Worm (Caenorhabditis elegans) whole organism, L1 larva: ENCODE measurements around the gene fbxa-219.

Experiments
- C04F5.9 ChIP-seq: sonication (generic microtip); optimal IDR thresholded peaks from 2 replicates; lab custom pipeline; 2016; ENCODE audit warnings: missing genetic modification characterization, missing compliant biosample characterization
- C34B4.2 ChIP-seq: sonication (generic microtip); optimal IDR thresholded peaks from 2 replicates; lab custom pipeline; 2017; ENCODE audit warnings: mild to moderate bottlenecking, missing genetic modification characterization, missing compliant biosample characterization
- Y116A8C.19 ChIP-seq: sonication (generic microtip); optimal IDR thresholded peaks from 2 replicates; lab custom pipeline; 2016; ENCODE audit warnings: missing compliant biosample characterization, missing genetic modification characterization, borderline replicate concordance
- aha-1 ChIP-seq: fragments of 150-350 bp; optimal IDR thresholded peaks from 2 replicates; lab custom pipeline; 2014; ENCODE audit warnings: missing biosample characterization, missing genetic modification characterization
- alr-1 ChIP-seq: fragments of 200-800 bp; sonication (Bioruptor generic); optimal IDR thresholded peaks from 2 replicates; lab custom pipeline; 2018; ENCODE audit warnings: borderline replicate concordance, mild to moderate bottlenecking, missing genetic modification characterization, missing compliant biosample characterization
- aly-2 ChIP-seq: fragments of 150-350 bp; optimal IDR thresholded peaks from 2 replicates; lab custom pipeline; 2014; ENCODE audit warnings: missing biosample characterization, missing genetic modification characterization
- ceh-63 ChIP-seq: fragments of 200-800 bp; sonication (Bioruptor generic); optimal IDR thresholded peaks from 2 replicates; lab custom pipeline; 2018; ENCODE audit warnings: mild to moderate bottlenecking, missing genetic modification characterization, missing compliant biosample characterization
- ceh-82 ChIP-seq, 3 experiments: fragments of 150-350 bp in 1 of 3; sonication (generic microtip) in 2 of 3; optimal IDR thresholded peaks; 2 replicates each; lab custom pipeline; 2014 to 2017; ENCODE audit warnings: missing biosample characterization in 3 of 3, missing genetic modification characterization in 3 of 3
- ceh-88 ChIP-seq: fragments of 200-800 bp; sonication (Bioruptor generic); IDR thresholded peaks from 2 replicates; pipeline ENCODE4 v1.3.6; 2022; ENCODE audit warnings: missing genetic modification characterization, missing compliant biosample characterization
- ceh-90 ChIP-seq: sonication (generic microtip); optimal IDR thresholded peaks from 2 replicates; lab custom pipeline; 2016; ENCODE audit warnings: missing genetic modification characterization, missing compliant biosample characterization
- dpl-1 ChIP-seq, 3 experiments: fragments of 150-350 bp in 2 of 3; sonication (generic microtip) in 1 of 3; optimal IDR thresholded peaks; 2 replicates each; lab custom pipeline; 2014 to 2017; ENCODE audit warnings: missing biosample characterization in 3 of 3, missing genetic modification characterization in 3 of 3, missing genetic modification reagents in 3 of 3
- efl-1 ChIP-seq, 4 experiments: fragments of 150-350 bp; optimal IDR thresholded peaks in 3 of 4; peaks in 1 of 4; 1 replicate in 1 of 4; 2 replicates in 3 of 4; lab custom pipeline; 2014; ENCODE audit warnings: missing biosample characterization in 2 of 4, missing genetic modification characterization in 2 of 4, missing genetic modification reagents in 2 of 4
- egl-13 ChIP-seq: sonication (generic microtip); optimal IDR thresholded peaks from 2 replicates; lab custom pipeline; 2016; ENCODE audit warnings: missing genotype, missing genetic modification reagents, missing genetic modification characterization, missing compliant biosample characterization
- ets-5 ChIP-seq: fragments of 200-800 bp; sonication (Bioruptor generic); IDR thresholded peaks from 2 replicates; pipeline ENCODE4 v1.3.6; 2022; ENCODE audit warnings: missing genetic modification characterization, missing compliant biosample characterization
- fkh-10 ChIP-seq: sonication (generic microtip); optimal IDR thresholded peaks from 2 replicates; lab custom pipeline; 2017; ENCODE audit warnings: missing biosample characterization, missing genetic modification reagents, missing genetic modification characterization
- fkh-4 ChIP-seq: sonication (generic microtip); optimal IDR thresholded peaks from 2 replicates; lab custom pipeline; 2016; ENCODE audit warnings: missing compliant biosample characterization, missing genetic modification characterization, borderline replicate concordance
- fkh-8 ChIP-seq: sonication (generic microtip); optimal IDR thresholded peaks from 2 replicates; lab custom pipeline; 2016; ENCODE audit warnings: mild to moderate bottlenecking, missing genetic modification characterization, missing compliant biosample characterization
- grh-1 ChIP-seq: fragments of 200-800 bp; sonication (Bioruptor generic); IDR thresholded peaks from 2 replicates; pipeline ENCODE4 v1.3.6; 2022; ENCODE audit warnings: missing genetic modification reagents, missing genetic modification characterization, missing compliant biosample characterization
- hlh-17 ChIP-seq: fragments of 200-800 bp; sonication (Bioruptor generic); optimal IDR thresholded peaks from 2 replicates; lab custom pipeline; 2018; ENCODE audit warnings: missing genetic modification characterization, mild to moderate bottlenecking, missing compliant biosample characterization, moderate library complexity, borderline replicate concordance
- hlh-4 ChIP-seq: sonication (generic microtip); optimal IDR thresholded peaks from 2 replicates; lab custom pipeline; 2016; ENCODE audit warnings: mild to moderate bottlenecking, missing genetic modification characterization, missing compliant biosample characterization
- irx-1 ChIP-seq: sonication (generic microtip); optimal IDR thresholded peaks from 2 replicates; lab custom pipeline; 2016; ENCODE audit warnings: missing genetic modification characterization, missing compliant biosample characterization
- isw-1 ChIP-seq: fragments of 200-800 bp; sonication (Bioruptor generic); IDR thresholded peaks from 2 replicates; pipeline ENCODE4 v1.3.6; 2022; ENCODE audit warnings: missing genetic modification characterization, missing compliant biosample characterization
- jun-1 ChIP-seq: fragments of 150-350 bp; optimal IDR thresholded peaks from 2 replicates; lab custom pipeline; 2014; ENCODE audit warnings: missing biosample characterization, missing genetic modification reagents, missing genetic modification characterization
- lin-35 ChIP-seq, 2 experiments: fragments of 150-350 bp; optimal IDR thresholded peaks; 2 replicates each; lab custom pipeline; 2014; ENCODE audit warnings: missing biosample characterization in 2 of 2, missing genetic modification characterization in 2 of 2, missing genetic modification reagents in 2 of 2
- lsy-2 ChIP-seq, 2 experiments: fragments of 150-350 bp; optimal IDR thresholded peaks; 2 replicates each; lab custom pipeline; 2014; ENCODE audit warnings: missing biosample characterization in 2 of 2, missing genetic modification characterization in 2 of 2
- mef-2 ChIP-seq: fragments of 150-350 bp; optimal IDR thresholded peaks from 2 replicates; lab custom pipeline; 2014; ENCODE audit warnings: missing biosample characterization, missing genetic modification characterization
- mep-1 ChIP-seq: fragments of 150-350 bp; optimal IDR thresholded peaks from 2 replicates; lab custom pipeline; 2014; ENCODE audit warnings: missing biosample characterization, missing genetic modification characterization
- nhr-12 ChIP-seq: sonication (generic microtip); optimal IDR thresholded peaks from 2 replicates; lab custom pipeline; 2017; ENCODE audit warnings: missing biosample characterization, missing genetic modification characterization
- nhr-19 ChIP-seq: fragments of 200-800 bp; sonication (Bioruptor generic); conservative IDR thresholded peaks from 2 replicates; pipeline ENCODE4 v1.3.6; 2022; ENCODE audit warnings: missing genetic modification characterization, missing compliant biosample characterization
- nhr-237 ChIP-seq: fragments of 150-350 bp; optimal IDR thresholded peaks from 2 replicates; lab custom pipeline; 2014; ENCODE audit warnings: missing biosample characterization, missing genetic modification characterization
- nhr-47 ChIP-seq: sonication (generic microtip); optimal IDR thresholded peaks from 2 replicates; lab custom pipeline; 2016; ENCODE audit warnings: mild to moderate bottlenecking, missing genetic modification characterization, moderate library complexity, missing compliant biosample characterization
- nhr-71 ChIP-seq: sonication (generic microtip); optimal IDR thresholded peaks from 2 replicates; lab custom pipeline; 2016; ENCODE audit warnings: mild to moderate bottlenecking, missing genetic modification characterization, moderate library complexity, missing compliant biosample characterization
- nhr-76 ChIP-seq: sonication (generic microtip); optimal IDR thresholded peaks from 2 replicates; lab custom pipeline; 2017; ENCODE audit warnings: missing biosample characterization, missing genetic modification characterization
- nhr-77 ChIP-seq: fragments of 150-350 bp; optimal IDR thresholded peaks from 2 replicates; lab custom pipeline; 2014; ENCODE audit warnings: missing biosample characterization, missing genetic modification characterization
- nhr-84 ChIP-seq: sonication (generic microtip); optimal IDR thresholded peaks from 2 replicates; lab custom pipeline; 2017; ENCODE audit warnings: missing biosample characterization, missing genetic modification characterization
- nhr-85 ChIP-seq: sonication (generic microtip); peaks from one replicate; lab custom pipeline; 2016; ENCODE audit warnings: missing genetic modification characterization, inconsistent platforms, missing compliant biosample characterization
- nhr-90 ChIP-seq: sonication (generic microtip); optimal IDR thresholded peaks from 2 replicates; lab custom pipeline; 2016; ENCODE audit warnings: mild to moderate bottlenecking, missing genetic modification characterization, missing compliant biosample characterization; ENCODE audit not compliant: poor library complexity
- pag-3 ChIP-seq: sonication (generic microtip); optimal IDR thresholded peaks from 2 replicates; lab custom pipeline; 2017; ENCODE audit warnings: missing genetic modification characterization, mild to moderate bottlenecking, missing compliant biosample characterization, antibody characterized with exemption, borderline replicate concordance; ENCODE audit not compliant: insufficient read depth
- pqm-1 ChIP-seq: sonication (generic microtip); optimal IDR thresholded peaks from 3 replicates; lab custom pipeline; 2017; ENCODE audit warnings: missing biosample characterization, missing genetic modification characterization
- skn-1 ChIP-seq: fragments of 150-350 bp; optimal IDR thresholded peaks from 2 replicates; lab custom pipeline; 2014; ENCODE audit warnings: missing biosample characterization, missing genetic modification characterization
- snpc-4 ChIP-seq: fragments of 150-350 bp; optimal IDR thresholded peaks from 2 replicates; lab custom pipeline; 2014; ENCODE audit warnings: missing biosample characterization, missing genetic modification characterization
- sox-4 ChIP-seq: sonication (generic microtip); optimal IDR thresholded peaks from 2 replicates; lab custom pipeline; 2016; ENCODE audit warnings: missing genetic modification characterization, missing compliant biosample characterization
- sptf-1 ChIP-seq: fragments of 150-350 bp; optimal IDR thresholded peaks from 2 replicates; lab custom pipeline; 2014; ENCODE audit warnings: missing biosample characterization, missing genetic modification characterization
- tbx-2 ChIP-seq: sonication (generic microtip); optimal IDR thresholded peaks from 2 replicates; lab custom pipeline; 2016; ENCODE audit warnings: missing genetic modification characterization, missing compliant biosample characterization
- tlp-1 ChIP-seq: fragments of 150-350 bp; optimal IDR thresholded peaks from 2 replicates; lab custom pipeline; 2014; ENCODE audit warnings: missing biosample characterization, missing genetic modification characterization
- xbp-1 ChIP-seq: sonication (generic microtip); optimal IDR thresholded peaks from 2 replicates; lab custom pipeline; 2016; ENCODE audit warnings: missing genetic modification characterization, missing compliant biosample characterization
- zag-1 ChIP-seq: fragments of 150-350 bp; optimal IDR thresholded peaks from 2 replicates; lab custom pipeline; 2014; ENCODE audit warnings: missing biosample characterization, missing genetic modification characterization

Gene fbxa-219

DNA sequence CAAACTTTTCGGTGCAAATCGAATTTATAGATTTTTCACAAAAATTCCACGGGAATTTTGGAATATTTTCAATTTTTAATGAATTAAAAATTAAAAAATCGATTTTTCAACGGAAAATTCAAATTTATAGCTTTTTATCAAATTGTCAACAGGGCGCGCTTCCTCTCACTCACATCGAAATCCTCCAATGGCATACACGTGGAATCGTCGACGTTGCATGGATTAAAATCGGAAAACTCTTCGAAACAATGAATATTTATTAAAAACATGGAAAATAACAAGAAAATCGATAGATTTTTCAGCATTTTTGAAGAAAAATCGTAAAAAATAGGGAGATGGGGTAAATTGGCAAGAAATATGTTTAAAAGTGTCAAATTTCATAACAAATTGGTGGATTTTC is 38.1 kb downstream of the fbxa-219 start, which contains the start of gene Y54F10BM.12:
TSS of gene Y54F10BM.12 (minus strand) at position 344 of the 400 bp plus-strand sequence.
- TF ChIP-seq mep-1 (tag; lab: Kevin White, UChicago) (no peak), skn-1 (tag; lab: Kevin White, UChicago) (no peak), hlh-4 (tag; lab: Kevin White, UChicago) (no peak), mef-2 (tag; lab: Kevin White, UChicago) (no peak), snpc-4 (tag; lab: Kevin White, UChicago) (no peak), alr-1 (tag; lab: Kevin White, UChicago) (no peak), ceh-63 (no peak), fkh-10 (GFP tag; lab: Kevin White, UChicago) (no peak), ceh-90 (tag; lab: Kevin White, UChicago) (no peak), sptf-1 (tag; lab: Kevin White, UChicago) (no peak), irx-1 (tag; lab: Kevin White, UChicago) (no peak), ceh-88 (GFP tag; lab: Robert Waterston, UW) (no peak), nhr-76 (tag; lab: Kevin White, UChicago) (no peak), nhr-84 (tag; lab: Kevin White, UChicago) (no peak), nhr-47 (tag; lab: Kevin White, UChicago) (no peak), hlh-17 (GFP tag; lab: Kevin White, UChicago) (no peak), nhr-237 (no peak), isw-1 (GFP tag; lab: Robert Waterston, UW) (no peak), grh-1 (GFP tag; lab: Robert Waterston, UW) (no peak)

DNA sequence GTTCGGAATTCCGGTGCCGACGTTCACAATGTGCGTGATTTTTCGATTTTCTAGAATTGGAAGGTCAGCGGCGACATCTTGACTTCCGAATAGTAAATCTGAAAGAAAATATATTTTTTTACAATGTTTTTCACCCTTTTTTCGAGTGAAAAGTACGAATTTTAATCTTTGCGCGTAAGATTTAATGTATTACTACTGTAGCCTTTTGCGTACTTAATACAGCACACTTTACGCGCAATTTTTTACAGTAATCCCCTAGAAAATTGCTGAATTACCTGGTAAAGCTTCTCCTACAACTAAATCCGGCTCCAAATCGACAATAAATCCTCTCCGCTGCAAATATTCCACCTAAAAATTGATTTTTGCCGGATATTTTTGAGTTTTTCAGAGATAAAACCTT is 39.2 kb downstream of the fbxa-219 start:
- no peak for TF ChIP-seq lin-35 (GFP tag; optimal IDR thresholded peaks at IDR 0.05; lab: Kevin White, UChicago)
- TF ChIP-seq jun-1 (tag; lab: Kevin White, UChicago): no peak
- no peak for TF ChIP-seq Y116A8C.19
- no peak for TF ChIP-seq efl-1 (optimal IDR thresholded peaks at IDR 0.05; lab: Kevin White, UChicago)
- peak in 1 of 2 experiments; percentile 72 for TF ChIP-seq efl-1 (GFP tag; optimal IDR thresholded peaks at IDR 0.05 in 1 of 2; lab: Kevin White, UChicago)
- TF ChIP-seq fkh-4 (tag; lab: Kevin White, UChicago): no peak
- no peak for TF ChIP-seq egl-13

DNA sequence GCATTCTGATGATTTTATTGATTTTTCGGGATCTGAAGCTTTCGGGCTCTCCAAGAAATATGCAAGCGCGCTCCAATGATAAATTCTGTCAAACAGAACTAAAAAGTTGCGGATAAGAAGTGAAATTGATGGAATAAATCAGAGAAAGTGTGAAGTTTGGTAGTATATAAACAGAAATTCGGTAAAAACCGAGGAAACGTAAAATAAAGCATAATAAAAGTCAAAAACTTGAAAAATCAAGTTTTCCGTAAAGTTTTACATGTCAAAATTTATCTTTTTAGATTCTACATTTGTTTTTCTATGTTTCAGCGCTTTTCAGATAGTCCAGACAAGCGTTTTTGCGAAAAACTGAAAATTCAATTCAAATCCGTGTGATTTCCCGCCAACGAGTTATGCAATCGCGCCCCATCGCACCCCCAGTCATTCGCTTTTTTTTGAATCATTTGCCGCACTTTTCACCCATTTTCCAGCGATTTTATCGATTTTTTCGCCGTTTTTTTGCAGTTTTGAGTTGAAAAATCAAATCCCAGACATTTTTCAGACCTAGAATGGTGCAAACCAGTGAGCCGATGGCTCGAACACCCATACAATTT is 39.9 kb downstream of the fbxa-219 start, which contains the start of the genes Y54F10BM.13 and ppm-1.D:
TSS of gene Y54F10BM.13 (minus strand) at position 51 of the 593 bp plus-strand sequence.
TSS of gene ppm-1.D (plus strand) at position 540 of the 593 bp plus-strand sequence.
- TF ChIP-seq fkh-8 (tag; lab: Kevin White, UChicago) (peak; percentile 56), irx-1 (tag; lab: Kevin White, UChicago) (peak; percentile 18), lsy-2 (tag; optimal IDR thresholded peaks at IDR 0.05; lab: Kevin White, UChicago) (peak; percentile 39 to 65), sox-4 (tag; lab: Kevin White, UChicago) (no peak), nhr-85 (peak; percentile 28), pqm-1 (no peak), ceh-63 (no peak), C04F5.9 (peak; percentile 3), nhr-12 (tag; lab: Kevin White, UChicago) (no peak), fkh-4 (tag; lab: Kevin White, UChicago) (no peak), aha-1 (tag; lab: Kevin White, UChicago) (no peak), jun-1 (tag; lab: Kevin White, UChicago) (no peak), nhr-71 (tag; lab: Kevin White, UChicago) (no peak), zag-1 (no peak), aly-2 (no peak), pag-3 (no peak), C34B4.2 (tag; lab: Kevin White, UChicago) (no peak), tlp-1 (tag; lab: Kevin White, UChicago) (no peak), efl-1 (optimal IDR thresholded peaks at IDR 0.05; lab: Kevin White, UChicago) (peak; percentile 94 to 97), efl-1 (GFP tag; optimal IDR thresholded peaks at IDR 0.05 in 1 of 2; lab: Kevin White, UChicago) (peak; percentile 93 to 99), ceh-90 (tag; lab: Kevin White, UChicago) (peak; percentile 34), nhr-19 (GFP tag; lab: Robert Waterston, UW) (0 out of 2 replicates have a peak, but pooled peaks have one; percentile 7), ets-5 (GFP tag; lab: Robert Waterston, UW) (no peak), dpl-1 (GFP tag; optimal IDR thresholded peaks at IDR 0.05; lab: Kevin White, UChicago) (peak; percentile 89 to 92 (median 90)), ceh-82 (tag; optimal IDR thresholded peaks at IDR 0.05; lab: Kevin White, UChicago) (peak in 1 of 3 experiments; percentile 41), xbp-1 (tag; lab: Kevin White, UChicago) (peak; percentile 42), lin-35 (GFP tag; optimal IDR thresholded peaks at IDR 0.05; lab: Kevin White, UChicago) (peak; percentile 91 to 95), nhr-90 (no peak), tbx-2 (tag; lab: Kevin White, UChicago) (peak; percentile 29), nhr-77 (tag; lab: Kevin White, UChicago) (no peak)
